Fruit fly (Drosophila melanogaster): ENCODE data around the gene SNCF.

DNA sequence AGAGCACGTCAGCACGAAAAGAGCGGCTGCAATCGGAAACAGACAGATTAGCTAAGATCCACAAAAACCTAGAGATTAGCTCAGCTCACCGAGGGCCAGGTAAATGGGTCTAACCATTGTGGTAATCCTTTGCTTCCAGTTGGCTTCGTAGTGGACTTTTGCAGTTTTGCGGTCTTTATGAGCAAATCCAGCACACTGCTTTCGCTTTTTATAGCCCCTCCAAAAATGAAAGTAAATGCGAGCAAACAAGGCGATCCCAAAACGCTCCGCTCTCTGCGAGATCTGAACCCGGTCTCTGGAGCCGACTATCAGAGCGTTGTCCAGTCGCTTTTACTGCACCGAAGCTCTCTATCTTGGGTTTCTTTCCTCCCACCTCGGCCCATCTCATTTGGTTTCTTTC lies 2.8 kb downstream of the SNCF start, which contains the start of gene CG14107:
- TF ChIP-seq CG7271 (tag; optimal IDR thresholded peaks at IDR 0.05) (no peak), sqz (GFP tag; optimal IDR thresholded peaks at IDR 0.05) (no peak), CG43689 (GFP tag; IDR thresholded peaks at IDR 0.05) (no peak), sisA (GFP tag; IDR thresholded peaks at IDR 0.05) (no peak)
